2 fruit fly cellular contexts compared by ENCODE assay signal in the genomic region with DNA sequence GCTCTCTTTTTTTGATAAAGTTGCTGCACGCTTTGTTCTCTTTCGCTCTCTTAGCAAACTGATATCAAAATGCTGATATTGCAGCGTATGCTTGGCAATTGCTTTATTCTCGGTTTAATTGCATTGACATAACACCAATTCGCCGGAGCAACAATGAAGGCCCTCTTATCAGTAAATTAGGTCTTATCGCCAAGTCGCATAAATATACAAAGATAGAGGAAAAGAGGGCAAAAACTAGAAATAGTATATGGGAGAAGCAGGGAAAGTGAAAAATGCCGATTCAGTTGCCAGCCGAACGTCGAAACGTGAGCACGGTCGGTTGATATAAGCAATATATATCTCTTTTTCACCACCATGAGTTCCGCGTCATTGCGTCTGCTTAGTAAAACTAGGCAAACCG.
TF ChIP-seq lines count a peak whose summit lies in the region.

Gene CG7460 (plus strand): TSS at position 70 of the 400 bp plus-strand sequence.

TF ChIP-seq in whole organism, embryonic, 481 proteins besides CTCF, POLR2A, EP300 and RAD21 (continued from another document and continues in another):
- TF ChIP-seq CG2678 (tag; optimal IDR thresholded peaks at IDR 0.05; lab: Kevin White, UChicago) (peak; percentile 31), CG4730 (GFP tag; IDR thresholded peaks at IDR 0.05; lab: Robert Waterston, UW) (no peak), H15 (GFP tag; IDR thresholded peaks at IDR 0.05; lab: Robert Waterston, UW) (no peak), CG13424 (tag; optimal IDR thresholded peaks at IDR 0.05; lab: Kevin White, UChicago) (peak; percentile 16), ato (GFP tag; IDR thresholded peaks at IDR 0.05; lab: Robert Waterston, UW; ENCODE audit: partially characterized antibody) (no peak; the same call in 1 of the 2 replicates), pb (GFP tag; optimal IDR thresholded peaks at IDR 0.05; lab: Kevin White, UChicago) (no peak), HLH3B (GFP tag; IDR thresholded peaks at IDR 0.05; lab: Robert Waterston, UW) (no peak), sima (GFP tag; optimal IDR thresholded peaks at IDR 0.05; lab: Kevin White, UChicago) (no peak), Dip3 (GFP tag; optimal IDR thresholded peaks at IDR 0.05; lab: Kevin White, UChicago) (no peak), lab (GFP tag; optimal IDR thresholded peaks at IDR 0.05; lab: Kevin White, UChicago) (peak; percentile 44), CG11398 (GFP tag; optimal IDR thresholded peaks at IDR 0.05; lab: Kevin White, UChicago) (no peak), CG7372 (GFP tag; IDR thresholded peaks at IDR 0.05; lab: Robert Waterston, UW) (no peak), sens (GFP tag; lab: Kevin White, UChicago) (peak; percentile 50), maf-S (GFP tag; optimal IDR thresholded peaks at IDR 0.05; lab: Kevin White, UChicago) (no peak), nmo (GFP tag; optimal IDR thresholded peaks at IDR 0.05; lab: Kevin White, UChicago) (no peak), D19B (GFP tag; optimal IDR thresholded peaks at IDR 0.05; lab: Kevin White, UChicago) (no peak), Rfx (GFP tag; IDR thresholded peaks at IDR 0.05; lab: Robert Waterston, UW) (peak; percentile 15; the same call in 1 of the 2 replicates), CG7556 (GFP tag; optimal IDR thresholded peaks at IDR 0.05; lab: Kevin White, UChicago) (no peak), CG1529 (GFP tag; optimal IDR thresholded peaks at IDR 0.05; lab: Kevin White, UChicago) (peak; percentile 15), CG12769 (tag; optimal IDR thresholded peaks at IDR 0.05; lab: Kevin White, UChicago) (peak; percentile 71), Bdp1 (GFP tag; optimal IDR thresholded peaks at IDR 0.05; lab: Kevin White, UChicago) (no peak), Fer3 (tag; optimal IDR thresholded peaks at IDR 0.05; lab: Kevin White, UChicago) (no peak), tgo (GFP tag; IDR thresholded peaks at IDR 0.05; lab: Robert Waterston, UW) (no peak), Dref (GFP tag; IDR thresholded peaks at IDR 0.05; lab: Robert Waterston, UW) (no peak), CG17328 (GFP tag; IDR thresholded peaks at IDR 0.05; lab: Robert Waterston, UW) (no peak), lbe (GFP tag; optimal IDR thresholded peaks at IDR 0.05; lab: Kevin White, UChicago) (no peak), CG12659 (GFP tag; optimal IDR thresholded peaks at IDR 0.05; lab: Kevin White, UChicago) (no peak), Doc3 (GFP tag; IDR thresholded peaks at IDR 0.05; lab: Robert Waterston, UW; ENCODE audit: partially characterized antibody) (no peak), lmd (GFP tag; IDR thresholded peaks at IDR 0.05; lab: Robert Waterston, UW) (no peak), toy (GFP tag; IDR thresholded peaks at IDR 0.05; lab: Robert Waterston, UW) (no peak), NC2α (GFP tag; optimal IDR thresholded peaks at IDR 0.05; lab: Kevin White, UChicago) (no peak), zen2 (GFP tag; IDR thresholded peaks at IDR 0.05; lab: Robert Waterston, UW; ENCODE audit: partially characterized antibody) (0 out of 3 replicates have a peak, but pooled peaks have one; percentile 55), NK7.1 (GFP tag; optimal IDR thresholded peaks at IDR 0.05; lab: Kevin White, UChicago) (no peak), grn (GFP tag; optimal IDR thresholded peaks at IDR 0.05; lab: Kevin White, UChicago) (peak; percentile 69), HLHmδ (GFP tag; optimal IDR thresholded peaks at IDR 0.05; lab: Kevin White, UChicago) (no peak), CG5245 (GFP tag; optimal IDR thresholded peaks at IDR 0.05; lab: Kevin White, UChicago) (no peak), Ravus (GFP tag; IDR thresholded peaks at IDR 0.05; lab: Robert Waterston, UW) (no peak), CG11085 (GFP tag; IDR thresholded peaks at IDR 0.05; lab: Robert Waterston, UW) (no peak), CG18599 (GFP tag; optimal IDR thresholded peaks at IDR 0.05; lab: Kevin White, UChicago) (no peak), pnt (GFP tag; optimal IDR thresholded peaks at IDR 0.05; lab: Kevin White, UChicago) (no peak), jing (GFP tag; optimal IDR thresholded peaks at IDR 0.05; lab: Kevin White, UChicago) (no peak), hkb (optimal IDR thresholded peaks at IDR 0.05; lab: Kevin White, UChicago) (no peak), hkb (GFP tag; IDR thresholded peaks at IDR 0.05; lab: Robert Waterston, UW) (no peak), CG9797 (GFP tag; optimal IDR thresholded peaks at IDR 0.05; lab: Kevin White, UChicago) (no peak), CG15696 (tag; optimal IDR thresholded peaks at IDR 0.05; lab: Kevin White, UChicago) (no peak), Ets65A (GFP tag; lab: Kevin White, UChicago) (no peak), CG4707 (GFP tag; optimal IDR thresholded peaks at IDR 0.05; lab: Kevin White, UChicago) (peak; percentile 14), vvl (GFP tag; IDR thresholded peaks at IDR 0.05; lab: Robert Waterston, UW) (0 out of 2 replicates have a peak, but pooled peaks have one; percentile 7), CG17912 (GFP tag; optimal IDR thresholded peaks at IDR 0.05; lab: Kevin White, UChicago) (peak; percentile 50), ham (GFP tag; IDR thresholded peaks at IDR 0.05; lab: Robert Waterston, UW) (no peak), MTF-1 (GFP tag; optimal IDR thresholded peaks at IDR 0.05; lab: Kevin White, UChicago; ENCODE audit: borderline replicate concordance) (peak; percentile 11), CG17359 (tag; optimal IDR thresholded peaks at IDR 0.05; lab: Kevin White, UChicago) (peak; percentile 34), unpg (GFP tag; optimal IDR thresholded peaks at IDR 0.05; lab: Kevin White, UChicago) (peak; percentile 27), trem (tag; optimal IDR thresholded peaks at IDR 0.05; lab: Kevin White, UChicago) (no peak), otp (GFP tag; IDR thresholded peaks at IDR 0.05; lab: Robert Waterston, UW) (no peak), CG34376 (GFP tag; optimal IDR thresholded peaks at IDR 0.05; lab: Kevin White, UChicago) (peak; percentile 72), seq (GFP tag; IDR thresholded peaks at IDR 0.05; lab: Robert Waterston, UW) (no peak), gce (GFP tag; IDR thresholded peaks at IDR 0.05; lab: Robert Waterston, UW) (no peak), CG4424 (GFP tag; optimal IDR thresholded peaks at IDR 0.05; lab: Kevin White, UChicago) (no peak), fd64A (GFP tag; optimal IDR thresholded peaks at IDR 0.05; lab: Kevin White, UChicago) (peak; percentile 37), mam (GFP tag; optimal IDR thresholded peaks at IDR 0.05; lab: Kevin White, UChicago) (no peak), Med (GFP tag; lab: Kevin White, UChicago) (peak; percentile 26), C15 (GFP tag; IDR thresholded peaks at IDR 0.05; lab: Robert Waterston, UW) (no peak), Taf1 (GFP tag; IDR thresholded peaks at IDR 0.05; lab: Robert Waterston, UW) (no peak), CG3726 (GFP tag; IDR thresholded peaks at IDR 0.05; lab: Robert Waterston, UW) (no peak), CG3847 (GFP tag; IDR thresholded peaks at IDR 0.05; lab: Robert Waterston, UW) (no peak)

TF ChIP-seq in whole organism, prepupa, 60 proteins besides CTCF, POLR2A, EP300 and RAD21 (continued from another document):
- TF ChIP-seq CG6854 (GFP tag; optimal IDR thresholded peaks at IDR 0.05; lab: Kevin White, UChicago) (no peak), CG7368 (GFP tag; optimal IDR thresholded peaks at IDR 0.05; lab: Kevin White, UChicago) (no peak), CG6276 (GFP tag; optimal IDR thresholded peaks at IDR 0.05; lab: Kevin White, UChicago) (no peak), Blimp-1 (GFP tag; optimal IDR thresholded peaks at IDR 0.05; lab: Kevin White, UChicago) (no peak), svp (GFP tag; lab: Kevin White, UChicago) (peak; percentile 61), CG8319 (GFP tag; optimal IDR thresholded peaks at IDR 0.05; lab: Kevin White, UChicago) (no peak), CG34406 (GFP tag; optimal IDR thresholded peaks at IDR 0.05; lab: Kevin White, UChicago) (no peak), Hr38 (GFP tag; optimal IDR thresholded peaks at IDR 0.05; lab: Kevin White, UChicago) (no peak), OdsH (GFP tag; optimal IDR thresholded peaks at IDR 0.05; lab: Kevin White, UChicago) (no peak), CG10631 (GFP tag; optimal IDR thresholded peaks at IDR 0.05; lab: Kevin White, UChicago) (no peak), Sox15 (GFP tag; optimal IDR thresholded peaks at IDR 0.05; lab: Kevin White, UChicago) (no peak), achi (GFP tag; optimal IDR thresholded peaks at IDR 0.05; lab: Kevin White, UChicago) (no peak), ss (GFP tag; optimal IDR thresholded peaks at IDR 0.05; lab: Kevin White, UChicago) (no peak), Eip75B (GFP tag; optimal IDR thresholded peaks at IDR 0.05; lab: Kevin White, UChicago) (no peak), CG11762 (GFP tag; optimal IDR thresholded peaks at IDR 0.05; lab: Kevin White, UChicago; ENCODE audit: insufficient read depth) (no peak), acj6 (GFP tag; optimal IDR thresholded peaks at IDR 0.05; lab: Kevin White, UChicago) (no peak), CG32006 (GFP tag; optimal IDR thresholded peaks at IDR 0.05; lab: Kevin White, UChicago) (no peak), Lpt (GFP tag; optimal IDR thresholded peaks at IDR 0.05; lab: Kevin White, UChicago) (no peak), net (GFP tag; optimal IDR thresholded peaks at IDR 0.05; lab: Kevin White, UChicago) (no peak), CG8119 (GFP tag; IDR thresholded peaks at IDR 0.05; lab: Robert Waterston, UW) (no peak), CG9139 (GFP tag; optimal IDR thresholded peaks at IDR 0.05; lab: Kevin White, UChicago) (no peak), dsx (GFP tag; optimal IDR thresholded peaks at IDR 0.05; lab: Kevin White, UChicago; ENCODE audit: poor library complexity, severe bottlenecking) (peak; percentile 59)
